Worm (Caenorhabditis elegans) whole organism, young adult: Measurements from ENCODE around the gene T19A5.3.

Source experiments
- D2030.7 ChIP-seq: fragments of 200-800 bp; sonication (Bioruptor generic); IDR thresholded peaks from 2 replicates; pipeline ENCODE4 v1.3.6; 2022; ENCODE audit warnings: missing genetic modification reagents, missing genetic modification characterization, missing compliant biosample characterization
- F39B2.1 ChIP-seq: fragments of 200-800 bp; sonication (Bioruptor generic); IDR thresholded peaks from 2 replicates; pipeline ENCODE4 v1.3.6; 2022; ENCODE audit warnings: missing genetic modification reagents, missing genetic modification characterization, missing compliant biosample characterization
- F49E8.2 ChIP-seq: sonication (generic microtip); optimal IDR thresholded peaks from 3 replicates; lab custom pipeline; 2017; ENCODE audit warnings: missing genetic modification characterization, mild to moderate bottlenecking, missing compliant biosample characterization, antibody characterized with exemption, moderate library complexity; ENCODE audit not compliant: insufficient read depth
- F57C9.4 ChIP-seq: sonication (generic microtip); optimal IDR thresholded peaks from 2 replicates; lab custom pipeline; 2017; ENCODE audit warnings: mild to moderate bottlenecking, missing genetic modification characterization, missing compliant biosample characterization
- T07F8.4 ChIP-seq: sonication (generic microtip); optimal IDR thresholded peaks from 2 replicates; lab custom pipeline; 2016; ENCODE audit warnings: mild to moderate bottlenecking, missing genetic modification characterization, moderate library complexity, missing compliant biosample characterization
- Y53G8AR.9 ChIP-seq: fragments of 200-800 bp; sonication (Bioruptor generic); conservative IDR thresholded peaks from 2 replicates; pipeline ENCODE4 v1.3.6; 2022; ENCODE audit warnings: missing genetic modification reagents, missing genetic modification characterization, missing compliant biosample characterization
- ZK185.1 ChIP-seq: sonication (generic microtip); optimal IDR thresholded peaks from 2 replicates; lab custom pipeline; 2016; ENCODE audit warnings: mild to moderate bottlenecking, missing genetic modification characterization, missing compliant biosample characterization; ENCODE audit not compliant: poor library complexity, severe bottlenecking
- aptf-2 ChIP-seq: fragments of 200-800 bp; sonication (Bioruptor generic); conservative IDR thresholded peaks from 2 replicates; pipeline ENCODE4 v1.3.6; 2022; ENCODE audit warnings: missing genetic modification reagents, missing genetic modification characterization, missing compliant biosample characterization
- aptf-3 ChIP-seq: fragments of 200-800 bp; sonication (Bioruptor generic); IDR thresholded peaks from 2 replicates; pipeline ENCODE4 v1.3.6; 2022; ENCODE audit warnings: missing genetic modification characterization, missing compliant biosample characterization
- attf-6 ChIP-seq: fragments of 200-800 bp; sonication (Bioruptor generic); IDR thresholded peaks from 2 replicates; pipeline ENCODE4 v1.3.6; 2022; ENCODE audit warnings: missing genetic modification reagents, missing genetic modification characterization, missing compliant biosample characterization
- ceh-58 ChIP-seq: fragments of 200-800 bp; sonication (Bioruptor generic); IDR thresholded peaks from 2 replicates; pipeline ENCODE4 v1.3.6; 2022; ENCODE audit warnings: missing genetic modification characterization, missing compliant biosample characterization
- ceh-79 ChIP-seq: sonication (generic microtip); optimal IDR thresholded peaks from 2 replicates; lab custom pipeline; 2017; ENCODE audit warnings: mild to moderate bottlenecking, missing genetic modification characterization, missing compliant biosample characterization
- chd-7 ChIP-seq: sonication (generic microtip); optimal IDR thresholded peaks from 2 replicates; lab custom pipeline; 2016; ENCODE audit warnings: mild to moderate bottlenecking, missing genetic modification characterization, moderate library complexity, missing compliant biosample characterization
- dox-1 ChIP-seq: fragments of 200-800 bp; sonication (Bioruptor generic); IDR thresholded peaks from 2 replicates; pipeline ENCODE4 v1.3.6; 2022; ENCODE audit warnings: missing genetic modification reagents, missing genetic modification characterization, missing compliant biosample characterization
- dpff-1 ChIP-seq: sonication (generic microtip); optimal IDR thresholded peaks from 2 replicates; lab custom pipeline; 2017; ENCODE audit warnings: mild to moderate bottlenecking, missing genetic modification characterization, missing compliant biosample characterization
- egl-44 ChIP-seq: fragments of 200-800 bp; sonication (Bioruptor generic); IDR thresholded peaks from 2 replicates; pipeline ENCODE4 v1.3.6; 2022; ENCODE audit warnings: missing genetic modification reagents, missing genetic modification characterization, missing compliant biosample characterization
- ets-4 ChIP-seq: fragments of 200-800 bp; sonication (Bioruptor generic); optimal IDR thresholded peaks from 2 replicates; lab custom pipeline; 2018; ENCODE audit warnings: mild to moderate bottlenecking, missing genetic modification characterization, missing compliant biosample characterization
- hmg-1.2 ChIP-seq: fragments of 200-800 bp; sonication (Bioruptor generic); IDR thresholded peaks from 2 replicates; pipeline ENCODE4 v1.3.6; 2022; ENCODE audit warnings: missing genetic modification reagents, missing genetic modification characterization, missing compliant biosample characterization
- lin-54 ChIP-seq: fragments of 200-800 bp; sonication (Bioruptor generic); optimal IDR thresholded peaks from 2 replicates; lab custom pipeline; 2018; ENCODE audit warnings: mild to moderate bottlenecking, missing genetic modification characterization, missing compliant biosample characterization
- lsl-1 ChIP-seq: fragments of 200-800 bp; sonication (Bioruptor generic); optimal IDR thresholded peaks from 2 replicates; lab custom pipeline; 2018; ENCODE audit warnings: mild to moderate bottlenecking, missing genetic modification characterization, moderate library complexity, missing compliant biosample characterization
- madf-10 ChIP-seq: sonication (generic microtip); optimal IDR thresholded peaks from 2 replicates; lab custom pipeline; 2016; ENCODE audit warnings: mild to moderate bottlenecking, missing genetic modification characterization, missing compliant biosample characterization
- nfyb-1 ChIP-seq: fragments of 200-800 bp; sonication (Bioruptor generic); IDR thresholded peaks from 2 replicates; pipeline ENCODE4 v1.3.6; 2022; ENCODE audit warnings: missing genetic modification reagents, missing genetic modification characterization, missing compliant biosample characterization
- nhr-179 ChIP-seq: sonication (generic microtip); optimal IDR thresholded peaks from 2 replicates; lab custom pipeline; 2016; ENCODE audit warnings: mild to moderate bottlenecking, missing genetic modification characterization, missing compliant biosample characterization
- nhr-80 ChIP-seq: sonication (generic microtip); optimal IDR thresholded peaks from 2 replicates; lab custom pipeline; 2016; ENCODE audit warnings: missing genetic modification characterization, missing compliant biosample characterization
- pbrm-1 ChIP-seq: fragments of 200-800 bp; sonication (Bioruptor generic); IDR thresholded peaks from 2 replicates; pipeline ENCODE4 v1.3.6; 2022; ENCODE audit warnings: missing genetic modification reagents, missing genetic modification characterization, missing compliant biosample characterization
- rcor-1 ChIP-seq: fragments of 200-800 bp; sonication (Bioruptor generic); IDR thresholded peaks from 2 replicates; pipeline ENCODE4 v1.3.6; 2022; ENCODE audit warnings: missing genetic modification reagents, missing genetic modification characterization, missing compliant biosample characterization
- rec-8 ChIP-seq, 2 experiments: sonication (generic microtip); optimal IDR thresholded peaks; 2 replicates each; lab custom pipeline; 2016; ENCODE audit warnings: mild to moderate bottlenecking in 2 of 2, missing genetic modification characterization in 2 of 2, missing genetic modification reagents in 2 of 2, missing genotype in 2 of 2, missing biosample characterization in 1 of 2, missing compliant biosample characterization in 1 of 2, moderate library complexity in 1 of 2
- sdz-38 ChIP-seq: sonication (generic microtip); optimal IDR thresholded peaks from 2 replicates; lab custom pipeline; 2016; ENCODE audit warnings: missing genotype, missing genetic modification characterization, missing compliant biosample characterization
- sea-2 ChIP-seq: fragments of 200-800 bp; sonication (Bioruptor generic); IDR thresholded peaks from 2 replicates; pipeline ENCODE4 v1.3.6; 2022; ENCODE audit warnings: missing genetic modification characterization, missing compliant biosample characterization
- snpc-1.1 ChIP-seq: sonication (generic microtip); optimal IDR thresholded peaks from 2 replicates; lab custom pipeline; 2017; ENCODE audit warnings: missing genetic modification characterization, mild to moderate bottlenecking, missing compliant biosample characterization, antibody characterized with exemption, moderate library complexity, missing genotype, missing genetic modification reagents; ENCODE audit not compliant: insufficient read depth
- unc-130 ChIP-seq: sonication (generic microtip); optimal IDR thresholded peaks from 2 replicates; lab custom pipeline; 2016; ENCODE audit warnings: missing genetic modification reagents, missing genetic modification characterization, missing compliant biosample characterization
- zfh-2 ChIP-seq: fragments of 200-800 bp; sonication (Bioruptor generic); conservative IDR thresholded peaks from 2 replicates; pipeline ENCODE4 v1.3.6; 2022; ENCODE audit warnings: missing genetic modification reagents, missing genetic modification characterization, missing compliant biosample characterization

The T19A5.3 gene

DNA sequence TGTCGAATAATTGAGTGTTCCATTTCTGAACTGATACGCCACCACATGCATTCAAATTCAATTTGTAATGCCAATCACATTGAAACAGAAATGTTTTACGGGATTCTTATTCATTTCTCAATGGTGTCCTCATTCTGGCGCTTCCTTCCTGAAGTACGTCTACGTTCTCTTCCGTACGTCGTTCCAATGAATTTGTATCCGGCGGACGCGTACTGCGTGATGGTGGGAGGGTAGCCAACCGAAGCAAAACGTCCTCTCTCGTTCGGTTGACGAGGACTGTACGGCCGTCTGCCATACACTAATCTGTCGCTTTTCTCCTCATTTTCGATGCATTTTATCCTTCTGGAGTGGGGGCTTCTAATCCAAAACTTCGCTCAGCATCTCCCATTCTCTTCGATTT lies 6.0 kb upstream of the T19A5.3 start (continued):
- TF ChIP-seq rec-8 (tag; optimal IDR thresholded peaks at IDR 0.05; lab: Kevin White, UChicago) (no peak), F39B2.1 (no peak), ceh-58 (no peak), F49E8.2 (tag; lab: Kevin White, UChicago) (no peak), hmg-1.2 (no peak), D2030.7 (0 out of 2 replicates have a peak, but pooled peaks have one; percentile 17), pbrm-1 (no peak), madf-10 (no peak), Y53G8AR.9 (GFP tag; lab: Robert Waterston, UW) (no peak), ZK185.1 (tag; lab: Kevin White, UChicago) (no peak), attf-6 (GFP tag; lab: Robert Waterston, UW) (no peak), egl-44 (GFP tag; lab: Robert Waterston, UW) (no peak), rcor-1 (GFP tag; lab: Robert Waterston, UW) (0 out of 2 replicates have a peak, but pooled peaks have one; percentile 28), zfh-2 (0 out of 2 replicates have a peak, but pooled peaks have one; percentile 10)

DNA sequence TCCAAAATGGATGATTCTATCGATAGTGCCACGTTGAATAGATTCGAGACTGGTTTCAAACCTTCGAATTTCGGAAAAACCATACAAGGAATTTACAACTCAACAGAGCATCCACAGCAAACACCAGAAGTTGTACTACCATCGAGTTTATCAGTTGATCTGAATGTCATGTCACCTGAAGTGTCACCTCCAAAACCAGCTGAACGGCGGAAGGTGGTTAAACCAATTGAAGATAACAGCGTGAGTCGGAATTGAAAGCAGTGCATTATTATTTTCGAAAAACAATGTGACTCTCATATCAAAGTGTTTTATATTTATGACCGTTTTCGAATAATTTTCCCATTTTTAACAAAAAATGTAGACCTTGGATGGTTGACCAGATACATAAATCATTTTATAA lies 5.1 kb upstream of the T19A5.3 start:
- peak; percentile 76 for TF ChIP-seq nhr-80 (tag; lab: Kevin White, UChicago)
- TF ChIP-seq sdz-38 (tag; lab: Kevin White, UChicago), result no peak
- TF ChIP-seq ets-4 (GFP tag; lab: Kevin White, UChicago), result peak; percentile 25
- peak; percentile 23; the same call in 1 of the 2 replicates for TF ChIP-seq dox-1
- no peak for TF ChIP-seq lin-54

DNA sequence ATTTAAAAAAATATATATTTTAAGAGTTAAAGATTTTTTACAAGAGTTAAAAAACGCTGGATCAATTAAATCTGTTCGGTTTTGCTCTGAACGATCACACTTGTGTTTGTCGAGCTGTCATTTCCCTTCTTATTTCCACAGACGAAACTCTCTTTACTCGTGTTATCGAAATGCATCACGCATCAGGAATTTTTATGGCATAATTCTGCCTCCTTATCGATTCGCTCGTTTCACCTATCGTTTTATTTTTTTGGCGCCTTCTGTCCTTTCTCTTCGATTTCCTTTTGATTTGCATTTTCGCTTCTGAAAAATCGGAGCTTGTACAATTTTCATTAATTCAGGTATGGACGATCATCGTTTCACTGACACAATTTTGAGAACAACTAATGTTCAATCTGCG lies 4.5 kb upstream of the T19A5.3 start:
- TF ChIP-seq nhr-80 (tag; lab: Kevin White, UChicago) (peak; percentile 0), chd-7 (tag; lab: Kevin White, UChicago) (no peak), unc-130 (no peak), aptf-3 (no peak), Y53G8AR.9 (GFP tag; lab: Robert Waterston, UW) (no peak)

DNA sequence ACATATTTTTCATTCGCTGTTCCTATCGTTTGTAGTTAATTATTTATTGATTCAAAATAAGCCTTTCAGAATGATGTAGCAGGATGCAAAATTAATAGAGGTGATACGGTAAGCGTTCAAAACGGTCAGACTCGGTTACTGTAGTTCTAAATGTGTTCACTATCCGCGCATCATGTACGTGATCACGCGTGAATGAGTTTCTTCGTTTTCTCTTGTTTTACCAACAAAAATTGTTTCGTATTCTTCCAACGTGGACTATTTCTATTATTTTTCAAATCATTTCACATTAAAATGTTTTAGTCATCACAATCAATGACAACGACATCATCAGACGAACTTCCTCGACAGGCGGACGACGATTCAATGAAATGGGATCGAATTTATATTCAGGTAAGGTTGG lies 3.6 kb upstream of the T19A5.3 start, which contains the start of gene gck-1:
gck-1 (plus strand) TSS at position 301 of the 400 bp plus-strand sequence.
- peak; percentile 40 for TF ChIP-seq lsl-1 (GFP tag; lab: Kevin White, UChicago)
- no peak for TF ChIP-seq nfyb-1
- TF ChIP-seq, all 124 proteins: peak for 1

DNA sequence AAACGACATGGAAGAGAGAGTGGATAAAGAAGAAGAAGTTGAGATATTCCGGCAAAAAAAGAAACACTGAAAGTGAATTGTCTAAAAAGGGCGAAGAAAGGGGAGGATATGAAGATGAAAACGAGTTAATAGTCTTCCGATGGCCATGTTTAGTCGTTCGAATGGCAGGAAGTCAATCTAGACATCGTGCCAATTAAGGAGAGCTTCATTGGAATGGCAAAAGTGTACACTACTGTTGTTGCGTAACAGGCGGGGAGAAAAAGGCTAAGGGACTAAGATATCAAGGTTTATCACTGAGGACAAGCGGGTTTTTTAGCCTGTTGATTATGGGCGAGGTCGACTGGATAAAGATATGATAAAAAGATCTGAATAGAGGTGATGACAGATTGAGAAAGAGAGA lies 2.3 kb upstream of the T19A5.3 start:
- TF ChIP-seq sea-2 (GFP tag; lab: Robert Waterston, UW) (no peak), snpc-1.1 (tag; lab: Kevin White, UChicago) (no peak), ceh-79 (no peak), dpff-1 (tag; lab: Kevin White, UChicago) (no peak), nhr-179 (tag; lab: Kevin White, UChicago) (no peak), aptf-2 (no peak), F57C9.4 (tag; lab: Kevin White, UChicago) (no peak), nfyb-1 (no peak), T07F8.4 (tag; lab: Kevin White, UChicago) (no peak)
- TF ChIP-seq, all 124 proteins: peak for 0
